Worm (Caenorhabditis elegans) whole organism, early embryonic: ENCODE results near the gene C34E10.12.

Experiments used
- B0310.2 ChIP-seq: sonication (generic microtip); optimal IDR thresholded peaks from 2 replicates; lab custom pipeline; 2016; ENCODE audit warnings: mild to moderate bottlenecking, missing genetic modification characterization, missing compliant biosample characterization
- ama-1 ChIP-seq: fragments of 150-350 bp; optimal IDR thresholded peaks from 2 replicates; lab custom pipeline; 2014
- ceh-36 ChIP-seq: sonication (generic microtip); optimal IDR thresholded peaks from 2 replicates; lab custom pipeline; 2016; ENCODE audit warnings: missing genetic modification characterization, inconsistent platforms, missing compliant biosample characterization
- ets-7 ChIP-seq: sonication (generic microtip); optimal IDR thresholded peaks from 2 replicates; lab custom pipeline; 2016; ENCODE audit warnings: missing genotype, missing genetic modification characterization, missing compliant biosample characterization
- flt-1 ChIP-seq: fragments of 200-800 bp; sonication (Bioruptor generic); IDR thresholded peaks from 2 replicates; pipeline ENCODE4 v1.3.6; 2022; ENCODE audit warnings: missing genetic modification characterization, missing compliant biosample characterization
- hmg-4 ChIP-seq: fragments of 200-800 bp; sonication (Bioruptor generic); optimal IDR thresholded peaks from 2 replicates; lab custom pipeline; 2018; ENCODE audit warnings: mild to moderate bottlenecking, missing genetic modification characterization, missing compliant biosample characterization
- scrt-1 ChIP-seq: fragments of 200-800 bp; sonication (Bioruptor generic); IDR thresholded peaks from 2 replicates; pipeline ENCODE4 v1.3.6; 2022; ENCODE audit warnings: missing genetic modification characterization, missing compliant biosample characterization
- sea-1 ChIP-seq: fragments of 200-800 bp; sonication (Bioruptor generic); conservative IDR thresholded peaks from 2 replicates; pipeline ENCODE4 v1.3.6; 2022; ENCODE audit warnings: missing genetic modification characterization, missing compliant biosample characterization
- tbx-11 ChIP-seq: fragments of 200-800 bp; sonication (Bioruptor generic); IDR thresholded peaks from 2 replicates; pipeline ENCODE4 v1.3.6; 2022; ENCODE audit warnings: missing genetic modification characterization, missing compliant biosample characterization
- tbx-37 ChIP-seq: fragments of 200-800 bp; sonication (Bioruptor generic); conservative IDR thresholded peaks from 2 replicates; pipeline ENCODE4 v1.3.6; 2022; ENCODE audit warnings: missing genetic modification reagents, missing genetic modification characterization, missing compliant biosample characterization

DNA sequence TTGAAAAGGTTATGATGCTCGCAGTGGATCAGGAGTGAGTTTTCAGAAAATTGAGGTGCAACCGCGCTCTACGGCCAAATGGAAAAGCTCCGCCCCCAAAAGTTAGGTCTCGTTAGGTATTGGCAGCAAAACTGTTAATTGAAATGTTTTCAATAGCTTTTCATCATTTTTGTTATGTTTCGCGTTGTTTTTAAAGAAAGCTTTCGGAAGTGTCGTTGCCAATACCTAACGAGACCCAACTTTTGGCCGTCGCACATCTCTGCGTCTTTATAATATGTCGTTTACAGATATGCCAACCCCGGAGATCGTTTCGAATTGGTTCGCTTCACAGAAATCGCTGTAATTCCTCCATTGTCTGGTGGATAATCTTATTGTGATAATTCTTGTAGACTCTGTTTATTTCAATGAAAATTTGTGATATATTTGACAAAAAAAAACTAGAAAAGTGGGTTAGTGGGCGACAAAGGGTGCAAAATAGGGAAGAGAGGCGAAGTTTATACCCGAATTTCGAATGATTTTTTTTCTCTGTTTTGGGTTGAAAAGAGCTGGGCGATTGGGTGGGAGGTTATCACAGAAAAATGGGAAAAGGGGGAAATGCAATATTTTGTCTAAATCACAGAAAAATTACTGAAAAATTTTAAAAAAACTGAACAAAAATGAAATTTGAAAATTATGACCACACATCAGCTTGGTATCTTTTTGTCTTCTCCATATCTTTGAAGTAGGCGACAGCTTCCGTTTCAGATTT, 31.2 kb downstream of the C34E10.12 start:
- no peak for TF ChIP-seq ama-1 (lab: Kevin White, UChicago)
- no peak for TF ChIP-seq sea-1
- TF ChIP-seq ets-7 (tag; lab: Kevin White, UChicago) = no peak
- no peak for TF ChIP-seq ceh-36
- TF ChIP-seq scrt-1 (GFP tag; lab: Robert Waterston, UW) = no peak
- TF ChIP-seq hmg-4 (GFP tag; lab: Kevin White, UChicago) = no peak
- TF ChIP-seq B0310.2 (tag; lab: Kevin White, UChicago) = no peak
- no peak for TF ChIP-seq flt-1 (GFP tag; lab: Robert Waterston, UW)
- TF ChIP-seq tbx-37 (GFP tag; lab: Robert Waterston, UW) = no peak
- TF ChIP-seq tbx-11 (GFP tag; lab: Robert Waterston, UW) = no peak
